Worm (Caenorhabditis elegans) whole organism, young adult: ENCODE data around the gene lgc-39.

Experiments
- B0336.3 ChIP-seq: fragments of 200-800 bp; sonication (Bioruptor generic); IDR thresholded peaks from 2 replicates; pipeline ENCODE4 v1.3.6; 2022; ENCODE audit warnings: missing genetic modification characterization, missing compliant biosample characterization
- D2030.7 ChIP-seq: fragments of 200-800 bp; sonication (Bioruptor generic); IDR thresholded peaks from 2 replicates; pipeline ENCODE4 v1.3.6; 2022; ENCODE audit warnings: missing genetic modification reagents, missing genetic modification characterization, missing compliant biosample characterization
- F10E7.11 ChIP-seq: sonication (generic microtip); optimal IDR thresholded peaks from 2 replicates; lab custom pipeline; 2017; ENCODE audit warnings: mild to moderate bottlenecking, missing genetic modification characterization, moderate library complexity, missing compliant biosample characterization
- F22D6.2 ChIP-seq: sonication (generic microtip); optimal IDR thresholded peaks from 2 replicates; lab custom pipeline; 2016; ENCODE audit warnings: mild to moderate bottlenecking, missing genetic modification characterization, missing compliant biosample characterization
- F37B4.10 ChIP-seq: fragments of 200-800 bp; sonication (Bioruptor generic); IDR thresholded peaks from 2 replicates; pipeline ENCODE4 v1.3.6; 2022; ENCODE audit warnings: missing genetic modification characterization, missing compliant biosample characterization
- K11D2.4 ChIP-seq: fragments of 200-800 bp; sonication (Bioruptor generic); IDR thresholded peaks from 2 replicates; pipeline ENCODE4 v1.3.6; 2022; ENCODE audit warnings: missing genetic modification reagents, missing genetic modification characterization, missing compliant biosample characterization
- T26A5.8 ChIP-seq: sonication (generic microtip); optimal IDR thresholded peaks from 2 replicates; lab custom pipeline; 2016; ENCODE audit warnings: missing genetic modification characterization, missing compliant biosample characterization
- Y53F4B.3 ChIP-seq: fragments of 200-800 bp; sonication (Bioruptor generic); IDR thresholded peaks from 2 replicates; pipeline ENCODE4 v1.3.6; 2022; ENCODE audit warnings: missing genetic modification reagents, missing genetic modification characterization, missing compliant biosample characterization
- Y53G8AR.9 ChIP-seq: fragments of 200-800 bp; sonication (Bioruptor generic); conservative IDR thresholded peaks from 2 replicates; pipeline ENCODE4 v1.3.6; 2022; ENCODE audit warnings: missing genetic modification reagents, missing genetic modification characterization, missing compliant biosample characterization
- ZK185.1 ChIP-seq: sonication (generic microtip); optimal IDR thresholded peaks from 2 replicates; lab custom pipeline; 2016; ENCODE audit warnings: mild to moderate bottlenecking, missing genetic modification characterization, missing compliant biosample characterization; ENCODE audit not compliant: poor library complexity, severe bottlenecking
- akir-1 ChIP-seq: fragments of 200-800 bp; sonication (Bioruptor generic); optimal IDR thresholded peaks from 2 replicates; lab custom pipeline; 2018; ENCODE audit warnings: mild to moderate bottlenecking, missing genetic modification characterization, moderate library complexity, missing compliant biosample characterization
- atf-7 ChIP-seq: sonication (generic microtip); optimal IDR thresholded peaks from 2 replicates; lab custom pipeline; 2017; ENCODE audit warnings: mild to moderate bottlenecking, missing genetic modification characterization, missing compliant biosample characterization
- attf-3 ChIP-seq: fragments of 200-800 bp; sonication (Bioruptor generic); conservative IDR thresholded peaks from 2 replicates; pipeline ENCODE4 v1.3.6; 2022; ENCODE audit warnings: missing genetic modification reagents, missing genetic modification characterization, missing compliant biosample characterization
- bed-2 ChIP-seq: fragments of 200-800 bp; sonication (Bioruptor generic); IDR thresholded peaks from 2 replicates; pipeline ENCODE4 v1.3.6; 2022; ENCODE audit warnings: missing genetic modification reagents, missing genetic modification characterization, missing compliant biosample characterization
- ceh-58 ChIP-seq: fragments of 200-800 bp; sonication (Bioruptor generic); IDR thresholded peaks from 2 replicates; pipeline ENCODE4 v1.3.6; 2022; ENCODE audit warnings: missing genetic modification characterization, missing compliant biosample characterization
- ceh-79 ChIP-seq: sonication (generic microtip); optimal IDR thresholded peaks from 2 replicates; lab custom pipeline; 2017; ENCODE audit warnings: mild to moderate bottlenecking, missing genetic modification characterization, missing compliant biosample characterization
- ceh-91 ChIP-seq: fragments of 200-800 bp; sonication (Bioruptor generic); IDR thresholded peaks from 2 replicates; pipeline ENCODE4 v1.3.6; 2022; ENCODE audit warnings: missing genetic modification reagents, missing genetic modification characterization, missing compliant biosample characterization
- chd-7 ChIP-seq: sonication (generic microtip); optimal IDR thresholded peaks from 2 replicates; lab custom pipeline; 2016; ENCODE audit warnings: mild to moderate bottlenecking, missing genetic modification characterization, moderate library complexity, missing compliant biosample characterization
- die-1 ChIP-seq: sonication (generic microtip); optimal IDR thresholded peaks from 2 replicates; lab custom pipeline; 2016; ENCODE audit warnings: missing genotype, mild to moderate bottlenecking, missing genetic modification characterization, missing compliant biosample characterization
- dox-1 ChIP-seq: fragments of 200-800 bp; sonication (Bioruptor generic); IDR thresholded peaks from 2 replicates; pipeline ENCODE4 v1.3.6; 2022; ENCODE audit warnings: missing genetic modification reagents, missing genetic modification characterization, missing compliant biosample characterization
- dpff-1 ChIP-seq: sonication (generic microtip); optimal IDR thresholded peaks from 2 replicates; lab custom pipeline; 2017; ENCODE audit warnings: mild to moderate bottlenecking, missing genetic modification characterization, missing compliant biosample characterization
- egl-18 ChIP-seq: fragments of 200-800 bp; sonication (Bioruptor generic); IDR thresholded peaks from 2 replicates; pipeline ENCODE4 v1.3.6; 2022; ENCODE audit warnings: missing genetic modification reagents, missing genetic modification characterization, missing compliant biosample characterization
- gei-17 ChIP-seq: fragments of 200-800 bp; sonication (Bioruptor generic); optimal IDR thresholded peaks from 2 replicates; lab custom pipeline; 2018; ENCODE audit warnings: mild to moderate bottlenecking, missing genetic modification characterization, missing compliant biosample characterization
- hrde-1 ChIP-seq: sonication (generic microtip); optimal IDR thresholded peaks from 2 replicates; lab custom pipeline; 2016; ENCODE audit warnings: missing genetic modification characterization, mild to moderate bottlenecking, missing compliant biosample characterization, moderate library complexity, missing genotype, missing genetic modification reagents, borderline replicate concordance
- let-607 ChIP-seq, 2 experiments: fragments of 200-800 bp in 1 of 2; sonication (Bioruptor generic) in 1 of 2; sonication (generic microtip) in 1 of 2; optimal IDR thresholded peaks; 2 replicates each; lab custom pipeline; 2016 to 2018; ENCODE audit warnings: mild to moderate bottlenecking in 2 of 2, missing compliant biosample characterization in 2 of 2, missing genetic modification characterization in 2 of 2, moderate library complexity in 2 of 2, missing genotype in 1 of 2
- lsy-27 ChIP-seq: sonication (generic microtip); optimal IDR thresholded peaks from 2 replicates; lab custom pipeline; 2017; ENCODE audit warnings: missing genetic modification characterization, mild to moderate bottlenecking, missing compliant biosample characterization, antibody characterized with exemption, missing genotype, borderline replicate concordance; ENCODE audit not compliant: insufficient read depth
- madf-10 ChIP-seq: sonication (generic microtip); optimal IDR thresholded peaks from 2 replicates; lab custom pipeline; 2016; ENCODE audit warnings: mild to moderate bottlenecking, missing genetic modification characterization, missing compliant biosample characterization
- madf-6 ChIP-seq: fragments of 200-800 bp; sonication (Bioruptor generic); IDR thresholded peaks from 2 replicates; pipeline ENCODE4 v1.3.6; 2022; ENCODE audit warnings: missing genetic modification reagents, missing genetic modification characterization, missing compliant biosample characterization
- madf-8 ChIP-seq: fragments of 200-800 bp; sonication (Bioruptor generic); conservative IDR thresholded peaks from 2 replicates; pipeline ENCODE4 v1.3.6; 2022; ENCODE audit warnings: missing genetic modification reagents, missing genetic modification characterization, missing compliant biosample characterization
- mel-28 ChIP-seq: sonication (generic microtip); optimal IDR thresholded peaks from 2 replicates; lab custom pipeline; 2016; ENCODE audit warnings: borderline replicate concordance, mild to moderate bottlenecking, missing genetic modification characterization, missing compliant biosample characterization
- nhr-120 ChIP-seq: fragments of 200-800 bp; sonication (Bioruptor generic); IDR thresholded peaks from 2 replicates; pipeline ENCODE4 v1.3.6; 2022; ENCODE audit warnings: missing genetic modification characterization, missing compliant biosample characterization
- nhr-179 ChIP-seq: sonication (generic microtip); optimal IDR thresholded peaks from 2 replicates; lab custom pipeline; 2016; ENCODE audit warnings: mild to moderate bottlenecking, missing genetic modification characterization, missing compliant biosample characterization
- snpc-1.1 ChIP-seq: sonication (generic microtip); optimal IDR thresholded peaks from 2 replicates; lab custom pipeline; 2017; ENCODE audit warnings: missing genetic modification characterization, mild to moderate bottlenecking, missing compliant biosample characterization, antibody characterized with exemption, moderate library complexity, missing genotype, missing genetic modification reagents; ENCODE audit not compliant: insufficient read depth
- snpc-1.3 ChIP-seq: sonication (generic microtip); optimal IDR thresholded peaks from 2 replicates; lab custom pipeline; 2017; ENCODE audit warnings: missing genetic modification characterization, mild to moderate bottlenecking, missing compliant biosample characterization, antibody characterized with exemption, moderate library complexity, missing genotype, missing genetic modification reagents; ENCODE audit not compliant: insufficient read depth
- snpc-3.4 ChIP-seq: sonication (generic microtip); optimal IDR thresholded peaks from 2 replicates; lab custom pipeline; 2017; ENCODE audit warnings: missing genetic modification characterization, mild to moderate bottlenecking, missing compliant biosample characterization, antibody characterized with exemption, moderate library complexity, missing genotype, missing genetic modification reagents
- snpc-4 ChIP-seq, 5 experiments: fragments of 150-350 bp in 1 of 5; sonication (generic microtip) in 4 of 5; optimal IDR thresholded peaks; 2 replicates each; lab custom pipeline; 2014 to 2018; ENCODE audit warnings: missing genetic modification characterization in 5 of 5, missing biosample characterization in 3 of 5, antibody characterized with exemption in 2 of 5, mild to moderate bottlenecking in 2 of 5, missing compliant biosample characterization in 2 of 5, missing genotype in 2 of 5, moderate library complexity in 2 of 5, missing genetic modification reagents in 1 of 5
- sptf-2 ChIP-seq: fragments of 200-800 bp; sonication (Bioruptor generic); optimal IDR thresholded peaks from 2 replicates; lab custom pipeline; 2018; ENCODE audit warnings: mild to moderate bottlenecking, missing genetic modification characterization, missing compliant biosample characterization
- tbx-9 ChIP-seq: sonication (generic microtip); optimal IDR thresholded peaks from 2 replicates; lab custom pipeline; 2016; ENCODE audit warnings: borderline replicate concordance, missing genetic modification characterization, inconsistent platforms, missing compliant biosample characterization
- ztf-22 ChIP-seq: fragments of 200-800 bp; sonication (Bioruptor generic); optimal IDR thresholded peaks from 2 replicates; lab custom pipeline; 2018; ENCODE audit warnings: mild to moderate bottlenecking, missing genetic modification characterization, moderate library complexity, missing compliant biosample characterization
- ztf-25 ChIP-seq: fragments of 200-800 bp; sonication (Bioruptor generic); IDR thresholded peaks from 2 replicates; pipeline ENCODE4 v1.3.6; 2022; ENCODE audit warnings: missing genetic modification reagents, missing genetic modification characterization, missing compliant biosample characterization

The lgc-39 gene

ce11 chrV:7175201-7175600 lies at the start of gene lgc-39:
lgc-39 (plus strand) TSS chrV:7175501.
- TF ChIP-seq ceh-91 (GFP tag; lab: Robert Waterston, UW) (no peak), mel-28 (no peak), madf-8 (GFP tag; lab: Robert Waterston, UW) (no peak), hrde-1 (tag; lab: Kevin White, UChicago) (no peak)
- TF ChIP-seq, all 124 proteins: peak for 0

ce11 chrV:7129460-7129859 lies 45.8 kb upstream of the lgc-39 start, which contains the start of gene T01C4.8:
T01C4.8 (minus strand) TSS chrV:7129560.
- TF ChIP-seq dox-1 (GFP tag; lab: Robert Waterston, UW) (no peak), ceh-58 (GFP tag; lab: Robert Waterston, UW) (no peak), K11D2.4 (GFP tag; lab: Robert Waterston, UW) (no peak), Y53G8AR.9 (GFP tag; lab: Robert Waterston, UW) (no peak), D2030.7 (no peak), F10E7.11 (tag; lab: Kevin White, UChicago) (no peak), ceh-79 (tag; lab: Kevin White, UChicago) (no peak), madf-6 (no peak), T26A5.8 (tag; lab: Kevin White, UChicago) (no peak), madf-10 (tag; lab: Kevin White, UChicago) (no peak), attf-3 (GFP tag; lab: Robert Waterston, UW) (no peak), snpc-1.1 (tag; lab: Kevin White, UChicago) (no peak), snpc-1.3 (tag; lab: Kevin White, UChicago) (no peak), snpc-3.4 (tag; lab: Kevin White, UChicago) (no peak), atf-7 (tag; lab: Kevin White, UChicago) (no peak), nhr-120 (GFP tag; lab: Robert Waterston, UW) (no peak), dpff-1 (tag; lab: Kevin White, UChicago) (no peak), akir-1 (GFP tag; lab: Kevin White, UChicago) (no peak), ceh-91 (GFP tag; lab: Robert Waterston, UW) (no peak)

ce11 chrV:7130974-7131373 lies 44.3 kb upstream of the lgc-39 start, which contains the start of gene srx-36:
srx-36 (minus strand) TSS chrV:7131074.
- TF ChIP-seq snpc-4 (GFP tag; optimal IDR thresholded peaks at IDR 0.05; lab: Kevin White, UChicago) (no peak), snpc-4 (tag; optimal IDR thresholded peaks at IDR 0.05; lab: Kevin White, UChicago) (no peak), B0336.3 (no peak), ztf-22 (no peak), sptf-2 (no peak), Y53F4B.3 (GFP tag; lab: Robert Waterston, UW) (no peak), ztf-25 (no peak), T26A5.8 (tag; lab: Kevin White, UChicago) (no peak), F37B4.10 (GFP tag; lab: Robert Waterston, UW) (no peak), chd-7 (no peak), let-607 (tag; optimal IDR thresholded peaks at IDR 0.05; lab: Kevin White, UChicago) (no peak), egl-18 (GFP tag; lab: Robert Waterston, UW) (no peak), bed-2 (no peak), nhr-179 (tag; lab: Kevin White, UChicago) (no peak), lsy-27 (tag; lab: Kevin White, UChicago) (no peak), ZK185.1 (tag; lab: Kevin White, UChicago) (no peak), gei-17 (GFP tag; lab: Kevin White, UChicago) (no peak), mel-28 (no peak), F22D6.2 (tag; lab: Kevin White, UChicago) (no peak), tbx-9 (no peak), die-1 (tag; lab: Kevin White, UChicago) (no peak)
